Worm (Caenorhabditis elegans) whole organism, L4/young adult: ENCODE data around the gene mfsd-13.2.

Source experiments
- W03F9.2 ChIP-seq: fragments of 150-350 bp; optimal IDR thresholded peaks from 2 replicates; lab custom pipeline; 2014; ENCODE audit warnings: missing biosample characterization, missing genetic modification characterization
- dao-5 ChIP-seq: sonication (generic microtip); optimal IDR thresholded peaks from 2 replicates; lab custom pipeline; 2016; ENCODE audit warnings: missing genotype, missing genetic modification characterization, moderate library complexity, missing compliant biosample characterization
- him-1 ChIP-seq: sonication (generic microtip); optimal IDR thresholded peaks from 2 replicates; lab custom pipeline; 2016; ENCODE audit warnings: missing genotype, missing genetic modification reagents, missing genetic modification characterization, missing compliant biosample characterization

DNA sequence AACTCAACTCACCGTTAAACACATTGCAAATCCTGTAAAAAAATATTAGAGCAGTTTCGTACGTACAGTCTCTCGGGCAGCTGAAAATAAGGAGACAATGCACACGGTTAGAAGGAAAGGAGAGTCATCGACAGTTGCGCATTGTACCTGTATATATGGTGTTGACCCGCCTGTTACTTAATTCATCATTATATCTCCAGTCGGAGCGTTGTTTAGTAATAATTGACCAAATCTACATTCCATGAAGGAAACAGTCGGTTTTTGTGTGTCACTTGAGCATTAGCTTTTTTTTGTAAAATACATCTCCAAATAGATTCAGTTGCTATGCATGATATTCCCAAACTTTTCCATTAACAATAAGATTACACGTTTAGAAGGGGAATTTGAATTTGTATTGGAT, 4.1 kb downstream of the mfsd-13.2 start, which contains the start of gene C27H5.12:
- TF ChIP-seq him-1 (no peak), W03F9.2 (no peak), dao-5 (tag; lab: Kevin White, UChicago) (no peak)
